Worm (Caenorhabditis elegans) whole organism, L3 larva: ENCODE results near the gene ttr-35.

Experiments used
- R02D3.7 ChIP-seq: fragments of 150-350 bp; optimal IDR thresholded peaks from 2 replicates; lab custom pipeline; 2014; ENCODE audit warnings: missing biosample characterization, missing genetic modification characterization
- elt-3 ChIP-seq, 3 experiments: fragments of 150-350 bp in 1 of 3; sonication (generic microtip) in 2 of 3; optimal IDR thresholded peaks; 2 replicates in 2 of 3; 4 replicates in 1 of 3; lab custom pipeline; 2014 to 2017; ENCODE audit warnings: missing biosample characterization in 3 of 3, missing genetic modification characterization in 3 of 3
- eor-1 ChIP-seq, 2 experiments: fragments of 150-350 bp; optimal IDR thresholded peaks; 2 replicates each; lab custom pipeline; 2014 to 2018; ENCODE audit warnings: missing biosample characterization in 2 of 2, missing genetic modification characterization in 2 of 2
- jun-1 ChIP-seq: fragments of 150-350 bp; optimal IDR thresholded peaks from 2 replicates; lab custom pipeline; 2014; ENCODE audit warnings: missing biosample characterization, missing genetic modification reagents, missing genetic modification characterization
- nhr-12 ChIP-seq: fragments of 150-350 bp; optimal IDR thresholded peaks from 2 replicates; lab custom pipeline; 2014; ENCODE audit warnings: missing biosample characterization, missing genetic modification characterization
- nhr-28 ChIP-seq: fragments of 150-350 bp; optimal IDR thresholded peaks from 2 replicates; lab custom pipeline; 2014; ENCODE audit warnings: missing biosample characterization, missing genetic modification characterization
- snpc-4 ChIP-seq: fragments of 150-350 bp; optimal IDR thresholded peaks from 2 replicates; lab custom pipeline; 2014; ENCODE audit warnings: missing biosample characterization, missing genetic modification characterization
- unc-62 ChIP-seq: fragments of 150-350 bp; sonication (generic microtip); optimal IDR thresholded peaks from 4 replicates; lab custom pipeline; 2014; ENCODE audit warnings: missing biosample characterization, missing genetic modification reagents, missing genetic modification characterization

ce11 chrX:6536701-6537279 lies 24.7 kb downstream of the ttr-35 start, which contains the start of gene ilys-5:
- TF ChIP-seq nhr-12 (tag; lab: Kevin White, UChicago) = no peak
- no peak for TF ChIP-seq nhr-28 (tag; lab: Kevin White, UChicago)
- no peak for TF ChIP-seq unc-62 (GFP tag; lab: Kevin White, UChicago)
- no peak for TF ChIP-seq jun-1 (tag; lab: Kevin White, UChicago)
- no peak for TF ChIP-seq eor-1 (tag; optimal IDR thresholded peaks at IDR 0.05; lab: Kevin White, UChicago)
- TF ChIP-seq elt-3 (tag; optimal IDR thresholded peaks at IDR 0.05; lab: Kevin White, UChicago) = no peak
- no peak for TF ChIP-seq snpc-4 (tag; lab: Kevin White, UChicago)
- TF ChIP-seq R02D3.7 (tag; lab: Kevin White, UChicago) = no peak
